Worm (Caenorhabditis elegans): ENCODE measurements around the gene gldi-7.

The gldi-7 gene

ce11 chrII:8546975-8547374 lies 16.0 kb upstream of the gldi-7 start (continued):
- TF ChIP-seq nhr-25 (tag; optimal IDR thresholded peaks at IDR 0.05; ENCODE audit: borderline replicate concordance, insufficient read depth): no peak
- peak; percentile 55 for TF ChIP-seq F49E8.2 (tag; optimal IDR thresholded peaks at IDR 0.05; ENCODE audit: borderline replicate concordance)
- TF ChIP-seq nhr-76 (tag; optimal IDR thresholded peaks at IDR 0.05): no peak
- TF ChIP-seq F26F4.8 (GFP tag; conservative IDR thresholded peaks at IDR 0.05): peak; percentile 91
- peak; percentile 88 for TF ChIP-seq mxl-3 (GFP tag; optimal IDR thresholded peaks at IDR 0.05)
- TF ChIP-seq rbr-2 (tag; optimal IDR thresholded peaks at IDR 0.05): peak; percentile 59
- TF ChIP-seq ztf-11 (tag; optimal IDR thresholded peaks at IDR 0.05): no peak
- TF ChIP-seq ZK546.5 (tag; optimal IDR thresholded peaks at IDR 0.05): no peak
- peak; percentile 91 for TF ChIP-seq arid-1 (GFP tag; conservative IDR thresholded peaks at IDR 0.05)
- peak; percentile 79 for TF ChIP-seq lin-1 (GFP tag; IDR thresholded peaks at IDR 0.05)
- TF ChIP-seq unc-130 (GFP tag; optimal IDR thresholded peaks at IDR 0.05): peak; percentile 47
- TF ChIP-seq D1046.2 (GFP tag; IDR thresholded peaks at IDR 0.05): no peak
- no peak; the same call in 1 of the 2 replicates for TF ChIP-seq T26A8.4 (GFP tag; IDR thresholded peaks at IDR 0.05)
- TF ChIP-seq mdl-1 (tag; optimal IDR thresholded peaks at IDR 0.05): peak in 1 of 2 experiments; percentile 52
- peak; percentile 61; the same call in 1 of the 2 replicates for TF ChIP-seq Y75B8A.6 (GFP tag; IDR thresholded peaks at IDR 0.05)
- peak; percentile 41 for TF ChIP-seq dpl-1 (GFP tag; optimal IDR thresholded peaks at IDR 0.05)
- peak; percentile 81 for TF ChIP-seq duxl-1 (tag; optimal IDR thresholded peaks at IDR 0.05; ENCODE audit: poor library complexity)
- peak; percentile 32 for TF ChIP-seq nhr-11 (tag; optimal IDR thresholded peaks at IDR 0.05)
- peak; percentile 79 for TF ChIP-seq spr-3 (GFP tag; optimal IDR thresholded peaks at IDR 0.05)
- no peak for TF ChIP-seq cey-2 (tag; optimal IDR thresholded peaks at IDR 0.05; ENCODE audit: borderline replicate concordance, insufficient read depth)
- TF ChIP-seq egl-43 (GFP tag; IDR thresholded peaks at IDR 0.05): no peak
- peak; percentile 84 for TF ChIP-seq daf-19 (GFP tag; conservative IDR thresholded peaks at IDR 0.05)
- no peak for TF ChIP-seq unc-62 (GFP tag; optimal IDR thresholded peaks at IDR 0.05 in 1 of 2)
- no peak for TF ChIP-seq unc-62 (tag; optimal IDR thresholded peaks at IDR 0.05)
- TF ChIP-seq spr-1 (tag; optimal IDR thresholded peaks at IDR 0.05): peak; percentile 85
- peak; percentile 69 for TF ChIP-seq T20F7.1 (GFP tag; optimal IDR thresholded peaks at IDR 0.05)
- no peak; the same call in 1 of the 2 replicates for TF ChIP-seq snpc-1.2 (GFP tag; IDR thresholded peaks at IDR 0.05)
- TF ChIP-seq nhr-102 (tag; optimal IDR thresholded peaks at IDR 0.05): peak; percentile 54
- no peak; the same call in none of the 2 replicates for TF ChIP-seq hmg-1.1 (GFP tag; IDR thresholded peaks at IDR 0.05)
- no peak for TF ChIP-seq ceh-28 (tag; optimal IDR thresholded peaks at IDR 0.05)
- TF ChIP-seq fos-1 (tag; optimal IDR thresholded peaks at IDR 0.05): no peak
- no peak for TF ChIP-seq ceh-62 (tag; optimal IDR thresholded peaks at IDR 0.05)
- 0 out of 2 replicates have a peak, but pooled peaks have one; percentile 66 for TF ChIP-seq dmd-9 (GFP tag; IDR thresholded peaks at IDR 0.05)
- TF ChIP-seq nhr-77 (tag; optimal IDR thresholded peaks at IDR 0.05): peak; percentile 13
- TF ChIP-seq vab-7 (GFP tag; IDR thresholded peaks at IDR 0.05): no peak; the same call in none of the 2 replicates
- peak in 1 of 2 experiments; percentile 5 for TF ChIP-seq hif-1 (tag; optimal IDR thresholded peaks at IDR 0.05)
- TF ChIP-seq lim-7 (GFP tag; IDR thresholded peaks at IDR 0.05): peak; percentile 98
- TF ChIP-seq lin-15B (tag; optimal IDR thresholded peaks at IDR 0.05): no peak
- peak; percentile 7 for TF ChIP-seq R02D3.7 (tag; optimal IDR thresholded peaks at IDR 0.05)
- TF ChIP-seq aha-1 (tag): peak; percentile 95
- peak; percentile 74 for TF ChIP-seq hlh-30 (tag; optimal IDR thresholded peaks at IDR 0.05; ENCODE audit: insufficient read depth)
- TF ChIP-seq lin-29 (GFP tag; IDR thresholded peaks at IDR 0.05): 0 out of 2 replicates have a peak, but pooled peaks have one; percentile 29
- no peak for TF ChIP-seq daf-8 (GFP tag; IDR thresholded peaks at IDR 0.05)
- no peak for TF ChIP-seq fkh-10 (GFP tag; optimal IDR thresholded peaks at IDR 0.05)
- no peak for TF ChIP-seq lsy-2 (tag; optimal IDR thresholded peaks at IDR 0.05)
- peak; percentile 84 for TF ChIP-seq nhr-6 (tag; optimal IDR thresholded peaks at IDR 0.05)
- no peak; the same call in 1 of the 2 replicates for TF ChIP-seq Y105C5A.15 (GFP tag; IDR thresholded peaks at IDR 0.05)
- 0 out of 2 replicates have a peak, but pooled peaks have one; percentile 65 for TF ChIP-seq mxl-2 (GFP tag; conservative IDR thresholded peaks at IDR 0.05)
- TF ChIP-seq pha-4 (GFP tag; IDR thresholded peaks at IDR 0.05): peak; percentile 95
- no peak for TF ChIP-seq pha-4 (tag; optimal IDR thresholded peaks at IDR 0.05)

All from whole organism, L4 larva.